Worm (Caenorhabditis elegans) whole organism, young adult: Measurements from ENCODE around the gene smim-14.

Experiments
- B0019.2 ChIP-seq: fragments of 200-800 bp; sonication (Bioruptor generic); conservative IDR thresholded peaks from 2 replicates; pipeline ENCODE4 v1.3.6; 2022; ENCODE audit warnings: missing genetic modification reagents, missing genetic modification characterization, missing compliant biosample characterization
- B0035.1 ChIP-seq: sonication (generic microtip); optimal IDR thresholded peaks from 2 replicates; lab custom pipeline; 2016; ENCODE audit warnings: missing genetic modification characterization, mild to moderate bottlenecking, missing compliant biosample characterization, missing genotype, missing genetic modification reagents
- F33H1.4 ChIP-seq: fragments of 200-800 bp; sonication (Bioruptor generic); IDR thresholded peaks from 2 replicates; pipeline ENCODE4 v1.3.6; 2022; ENCODE audit warnings: missing genetic modification reagents, missing genetic modification characterization, missing compliant biosample characterization
- T26A5.8 ChIP-seq: sonication (generic microtip); optimal IDR thresholded peaks from 2 replicates; lab custom pipeline; 2016; ENCODE audit warnings: missing genetic modification characterization, missing compliant biosample characterization
- Y56A3A.18 ChIP-seq: fragments of 200-800 bp; sonication (Bioruptor generic); IDR thresholded peaks from 2 replicates; pipeline ENCODE4 v1.3.6; 2022; ENCODE audit warnings: missing genetic modification reagents, missing genetic modification characterization, missing compliant biosample characterization
- Y95B8A.8 ChIP-seq: fragments of 200-800 bp; sonication (Bioruptor generic); IDR thresholded peaks from 2 replicates; pipeline ENCODE4 v1.3.6; 2022; ENCODE audit warnings: missing genetic modification reagents, missing genetic modification characterization, missing compliant biosample characterization
- akir-1 ChIP-seq: fragments of 200-800 bp; sonication (Bioruptor generic); optimal IDR thresholded peaks from 2 replicates; lab custom pipeline; 2018; ENCODE audit warnings: mild to moderate bottlenecking, missing genetic modification characterization, moderate library complexity, missing compliant biosample characterization
- aptf-2 ChIP-seq: fragments of 200-800 bp; sonication (Bioruptor generic); conservative IDR thresholded peaks from 2 replicates; pipeline ENCODE4 v1.3.6; 2022; ENCODE audit warnings: missing genetic modification reagents, missing genetic modification characterization, missing compliant biosample characterization
- aptf-3 ChIP-seq: fragments of 200-800 bp; sonication (Bioruptor generic); IDR thresholded peaks from 2 replicates; pipeline ENCODE4 v1.3.6; 2022; ENCODE audit warnings: missing genetic modification characterization, missing compliant biosample characterization
- cebp-1 ChIP-seq, 2 experiments: fragments of 200-800 bp in 1 of 2; sonication (Bioruptor generic) in 1 of 2; sonication (generic microtip) in 1 of 2; IDR thresholded peaks in 1 of 2; optimal IDR thresholded peaks in 1 of 2; 2 replicates each; pipeline versions ENCODE4 v1.3.6 to Lab custom; 2017 to 2022; ENCODE audit warnings: missing compliant biosample characterization in 2 of 2, missing genetic modification characterization in 2 of 2, mild to moderate bottlenecking in 1 of 2, missing genetic modification reagents in 1 of 2, moderate library complexity in 1 of 2
- cebp-2 ChIP-seq: fragments of 200-800 bp; sonication (Bioruptor generic); IDR thresholded peaks from 2 replicates; pipeline ENCODE4 v1.3.6; 2022; ENCODE audit warnings: missing genetic modification characterization, missing compliant biosample characterization
- ceh-27 ChIP-seq: fragments of 200-800 bp; sonication (Bioruptor generic); optimal IDR thresholded peaks from 2 replicates; lab custom pipeline; 2018; ENCODE audit warnings: mild to moderate bottlenecking, missing genetic modification characterization, moderate library complexity, missing compliant biosample characterization
- ceh-79 ChIP-seq: sonication (generic microtip); optimal IDR thresholded peaks from 2 replicates; lab custom pipeline; 2017; ENCODE audit warnings: mild to moderate bottlenecking, missing genetic modification characterization, missing compliant biosample characterization
- ceh-91 ChIP-seq: fragments of 200-800 bp; sonication (Bioruptor generic); IDR thresholded peaks from 2 replicates; pipeline ENCODE4 v1.3.6; 2022; ENCODE audit warnings: missing genetic modification reagents, missing genetic modification characterization, missing compliant biosample characterization
- chd-7 ChIP-seq: sonication (generic microtip); optimal IDR thresholded peaks from 2 replicates; lab custom pipeline; 2016; ENCODE audit warnings: mild to moderate bottlenecking, missing genetic modification characterization, moderate library complexity, missing compliant biosample characterization
- die-1 ChIP-seq: sonication (generic microtip); optimal IDR thresholded peaks from 2 replicates; lab custom pipeline; 2016; ENCODE audit warnings: missing genotype, mild to moderate bottlenecking, missing genetic modification characterization, missing compliant biosample characterization
- egrh-3 ChIP-seq: fragments of 200-800 bp; sonication (Bioruptor generic); IDR thresholded peaks from 2 replicates; pipeline ENCODE4 v1.3.6; 2022; ENCODE audit warnings: missing genetic modification reagents, missing genetic modification characterization, missing compliant biosample characterization
- him-1 ChIP-seq: sonication (generic microtip); optimal IDR thresholded peaks from 2 replicates; lab custom pipeline; 2016; ENCODE audit warnings: missing genotype, missing genetic modification reagents, missing genetic modification characterization, missing compliant biosample characterization
- hmg-1.2 ChIP-seq: fragments of 200-800 bp; sonication (Bioruptor generic); IDR thresholded peaks from 2 replicates; pipeline ENCODE4 v1.3.6; 2022; ENCODE audit warnings: missing genetic modification reagents, missing genetic modification characterization, missing compliant biosample characterization
- hrde-1 ChIP-seq: sonication (generic microtip); optimal IDR thresholded peaks from 2 replicates; lab custom pipeline; 2016; ENCODE audit warnings: missing genetic modification characterization, mild to moderate bottlenecking, missing compliant biosample characterization, moderate library complexity, missing genotype, missing genetic modification reagents, borderline replicate concordance
- hsf-1 ChIP-seq: fragments of 200-800 bp; sonication (Bioruptor generic); IDR thresholded peaks from 2 replicates; pipeline ENCODE4 v1.3.6; 2022; ENCODE audit warnings: missing genetic modification reagents, missing genetic modification characterization, missing compliant biosample characterization
- lag-1 ChIP-seq: fragments of 200-800 bp; sonication (Bioruptor generic); IDR thresholded peaks from 2 replicates; pipeline ENCODE4 v1.3.6; 2022; ENCODE audit warnings: missing genetic modification reagents, missing genetic modification characterization, missing compliant biosample characterization
- let-607 ChIP-seq, 2 experiments: fragments of 200-800 bp in 1 of 2; sonication (Bioruptor generic) in 1 of 2; sonication (generic microtip) in 1 of 2; optimal IDR thresholded peaks; 2 replicates each; lab custom pipeline; 2016 to 2018; ENCODE audit warnings: mild to moderate bottlenecking in 2 of 2, missing compliant biosample characterization in 2 of 2, missing genetic modification characterization in 2 of 2, moderate library complexity in 2 of 2, missing genotype in 1 of 2
- lsl-1 ChIP-seq: fragments of 200-800 bp; sonication (Bioruptor generic); optimal IDR thresholded peaks from 2 replicates; lab custom pipeline; 2018; ENCODE audit warnings: mild to moderate bottlenecking, missing genetic modification characterization, moderate library complexity, missing compliant biosample characterization
- nfya-1 ChIP-seq: sonication (generic microtip); optimal IDR thresholded peaks from 2 replicates; lab custom pipeline; 2017; ENCODE audit warnings: antibody characterized with exemption, missing compliant biosample characterization, missing genetic modification characterization, borderline replicate concordance; ENCODE audit not compliant: insufficient read depth
- nhr-80 ChIP-seq: sonication (generic microtip); optimal IDR thresholded peaks from 2 replicates; lab custom pipeline; 2016; ENCODE audit warnings: missing genetic modification characterization, missing compliant biosample characterization
- rec-8 ChIP-seq, 2 experiments: sonication (generic microtip); optimal IDR thresholded peaks; 2 replicates each; lab custom pipeline; 2016; ENCODE audit warnings: mild to moderate bottlenecking in 2 of 2, missing genetic modification characterization in 2 of 2, missing genetic modification reagents in 2 of 2, missing genotype in 2 of 2, missing biosample characterization in 1 of 2, missing compliant biosample characterization in 1 of 2, moderate library complexity in 1 of 2
- sdz-38 ChIP-seq: sonication (generic microtip); optimal IDR thresholded peaks from 2 replicates; lab custom pipeline; 2016; ENCODE audit warnings: missing genotype, missing genetic modification characterization, missing compliant biosample characterization
- sea-2 ChIP-seq: fragments of 200-800 bp; sonication (Bioruptor generic); IDR thresholded peaks from 2 replicates; pipeline ENCODE4 v1.3.6; 2022; ENCODE audit warnings: missing genetic modification characterization, missing compliant biosample characterization
- snpc-1.3 ChIP-seq: sonication (generic microtip); optimal IDR thresholded peaks from 2 replicates; lab custom pipeline; 2017; ENCODE audit warnings: missing genetic modification characterization, mild to moderate bottlenecking, missing compliant biosample characterization, antibody characterized with exemption, moderate library complexity, missing genotype, missing genetic modification reagents; ENCODE audit not compliant: insufficient read depth
- snpc-3.4 ChIP-seq: sonication (generic microtip); optimal IDR thresholded peaks from 2 replicates; lab custom pipeline; 2017; ENCODE audit warnings: missing genetic modification characterization, mild to moderate bottlenecking, missing compliant biosample characterization, antibody characterized with exemption, moderate library complexity, missing genotype, missing genetic modification reagents
- tbp1 ChIP-seq: fragments of 200-800 bp; sonication (Bioruptor generic); optimal IDR thresholded peaks from 2 replicates; lab custom pipeline; 2018; ENCODE audit warnings: mild to moderate bottlenecking, missing genetic modification characterization, missing compliant biosample characterization
- ztf-22 ChIP-seq: fragments of 200-800 bp; sonication (Bioruptor generic); optimal IDR thresholded peaks from 2 replicates; lab custom pipeline; 2018; ENCODE audit warnings: mild to moderate bottlenecking, missing genetic modification characterization, moderate library complexity, missing compliant biosample characterization
- ztf-3 ChIP-seq: fragments of 200-800 bp; sonication (Bioruptor generic); optimal IDR thresholded peaks from 2 replicates; lab custom pipeline; 2018; ENCODE audit warnings: mild to moderate bottlenecking, missing genetic modification characterization, missing compliant biosample characterization

The smim-14 gene

DNA sequence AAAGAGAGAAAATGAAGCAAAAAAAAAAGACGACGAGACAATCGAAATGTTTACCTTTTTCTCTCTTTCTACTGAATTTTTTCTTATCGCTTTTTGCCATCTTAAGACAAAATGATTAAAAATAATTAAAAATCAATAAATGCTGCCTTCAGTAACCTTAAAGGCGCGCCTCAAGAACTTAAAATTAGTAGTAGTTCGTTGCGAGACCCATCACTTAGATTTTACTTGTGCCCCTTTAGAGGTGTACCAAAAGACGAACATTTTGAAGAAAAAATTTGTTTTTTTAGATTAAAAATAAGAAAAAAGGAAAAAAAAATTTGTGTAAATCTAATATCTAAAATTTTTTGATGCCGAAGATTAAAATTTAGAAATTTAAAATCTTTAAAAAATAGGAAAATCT, 1.4 kb upstream of the smim-14 start (continued):
- no peak for TF ChIP-seq ceh-91 (GFP tag; lab: Robert Waterston, UW)
- no peak for TF ChIP-seq akir-1 (GFP tag; lab: Kevin White, UChicago)
- no peak for TF ChIP-seq lag-1
- TF ChIP-seq T26A5.8 (tag; lab: Kevin White, UChicago) = no peak
- peak; percentile 90 for TF ChIP-seq lsl-1 (GFP tag; lab: Kevin White, UChicago)
- TF ChIP-seq chd-7 = no peak
- TF ChIP-seq ztf-22 (GFP tag; lab: Kevin White, UChicago) = no peak
- TF ChIP-seq F33H1.4 (GFP tag; lab: Robert Waterston, UW) = peak; percentile 86
- no peak for TF ChIP-seq aptf-3
- no peak for TF ChIP-seq sdz-38
- no peak for TF ChIP-seq rec-8 (tag; optimal IDR thresholded peaks at IDR 0.05; lab: Kevin White, UChicago)
- no peak for TF ChIP-seq B0019.2 (GFP tag; lab: Robert Waterston, UW)
- TF ChIP-seq aptf-2 = no peak
- TF ChIP-seq sea-2 = no peak
- TF ChIP-seq tbp1 (GFP tag; lab: Kevin White, UChicago) = no peak
- TF ChIP-seq, all 124 proteins: peak for 9

DNA sequence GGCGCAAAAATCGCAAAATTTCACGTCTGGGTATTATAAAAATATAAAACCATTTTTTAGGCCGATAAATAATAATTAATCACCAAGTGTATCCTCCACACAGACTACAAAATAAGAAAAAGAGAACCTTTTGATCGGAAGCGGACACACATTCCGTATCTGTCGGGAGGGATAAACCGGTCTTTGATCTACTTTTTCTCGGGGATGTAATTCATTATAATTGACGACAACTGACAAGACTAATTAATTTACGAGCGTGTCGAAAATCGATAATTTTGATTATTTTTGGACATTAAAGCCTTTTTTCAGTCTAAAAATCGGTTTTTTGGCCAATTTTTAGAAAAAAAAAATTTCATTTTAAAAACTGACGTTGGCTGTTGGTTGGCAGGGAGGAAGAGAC, 887 bp upstream of the smim-14 start:
- TF ChIP-seq F33H1.4 (GFP tag; lab: Robert Waterston, UW) = no peak
- no peak for TF ChIP-seq let-607 (tag; optimal IDR thresholded peaks at IDR 0.05; lab: Kevin White, UChicago)
- TF ChIP-seq ceh-27 (GFP tag; lab: Kevin White, UChicago) = no peak
- no peak for TF ChIP-seq ceh-79 (tag; lab: Kevin White, UChicago)
- no peak for TF ChIP-seq Y56A3A.18
- no peak for TF ChIP-seq snpc-3.4 (tag; lab: Kevin White, UChicago)
- TF ChIP-seq hrde-1 (tag; lab: Kevin White, UChicago) = no peak
- no peak for TF ChIP-seq die-1
- TF ChIP-seq hsf-1 (GFP tag; lab: Robert Waterston, UW) = no peak
- no peak for TF ChIP-seq nfya-1 (tag; lab: Kevin White, UChicago)
- TF ChIP-seq ztf-3 = no peak
- no peak for TF ChIP-seq Y95B8A.8 (GFP tag; lab: Robert Waterston, UW)
- TF ChIP-seq egrh-3 = no peak
- TF ChIP-seq hmg-1.2 = no peak
- TF ChIP-seq lsl-1 (GFP tag; lab: Kevin White, UChicago) = no peak
- no peak for TF ChIP-seq aptf-2
- no peak for TF ChIP-seq cebp-2 (GFP tag; lab: Robert Waterston, UW)
- no peak for TF ChIP-seq him-1 (tag; lab: Kevin White, UChicago)
- no peak for TF ChIP-seq snpc-1.3
- TF ChIP-seq ztf-22 (GFP tag; lab: Kevin White, UChicago) = no peak

DNA sequence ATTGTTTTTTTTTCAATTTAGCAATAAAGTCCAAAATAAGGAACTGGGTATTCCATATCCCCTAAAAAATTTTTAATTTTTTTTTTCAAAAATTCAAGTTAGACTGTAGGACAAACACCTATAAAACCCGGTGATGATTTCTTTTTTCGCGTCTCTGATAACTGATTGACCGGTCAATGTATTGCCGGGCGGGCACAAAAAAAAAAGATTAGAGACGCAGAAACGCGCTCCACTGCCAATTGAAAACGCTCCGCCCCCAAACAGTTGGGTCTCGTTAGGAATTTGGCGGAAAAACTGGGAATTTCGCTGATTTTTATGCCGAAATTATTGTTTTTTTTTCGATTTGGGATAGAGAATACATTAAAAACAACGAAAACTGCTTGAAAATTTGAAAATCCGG, 1.2 kb downstream of the smim-14 start:
- TF ChIP-seq nfya-1 (tag; lab: Kevin White, UChicago) = no peak
- no peak for TF ChIP-seq cebp-1 (GFP tag; IDR thresholded peaks at IDR 0.05; lab: Robert Waterston, UW)
- TF ChIP-seq cebp-1 (tag; optimal IDR thresholded peaks at IDR 0.05; lab: Kevin White, UChicago) = peak; percentile 13
- TF ChIP-seq nhr-80 (tag; lab: Kevin White, UChicago) = peak; percentile 52
- no peak for TF ChIP-seq B0035.1 (tag; lab: Kevin White, UChicago)
